Worm (Caenorhabditis elegans) whole organism, L3 larva: Measurements from ENCODE around the gene cab-1.
A peak's percentile ranks its signal among the peaks of the same experiment; 100 is the strongest.

ENCODE experiments used
- R02D3.7 ChIP-seq: fragments of 150-350 bp; optimal IDR thresholded peaks from 2 replicates; lab custom pipeline; 2014; ENCODE audit warnings: missing biosample characterization, missing genetic modification characterization
- aly-2 ChIP-seq: fragments of 150-350 bp; optimal IDR thresholded peaks from 2 replicates; lab custom pipeline; 2014; ENCODE audit warnings: missing biosample characterization, missing genetic modification characterization
- ama-1 ChIP-seq: fragments of 150-350 bp; optimal IDR thresholded peaks from 2 replicates; lab custom pipeline; 2018
- ceh-16 ChIP-seq: sonication (generic microtip); optimal IDR thresholded peaks from 2 replicates; lab custom pipeline; 2017; ENCODE audit warnings: missing biosample characterization, missing genetic modification characterization
- ceh-82 ChIP-seq: fragments of 150-350 bp; optimal IDR thresholded peaks from 2 replicates; lab custom pipeline; 2014; ENCODE audit warnings: missing biosample characterization, missing genetic modification characterization
- ceh-9 ChIP-seq: sonication (generic microtip); optimal IDR thresholded peaks from 2 replicates; lab custom pipeline; 2018; ENCODE audit warnings: missing biosample characterization, missing genetic modification characterization
- daf-12 ChIP-seq: fragments of 150-350 bp; optimal IDR thresholded peaks from 2 replicates; lab custom pipeline; 2014; ENCODE audit warnings: missing biosample characterization, missing genetic modification reagents, missing genetic modification characterization
- egl-27 ChIP-seq: sonication (generic microtip); optimal IDR thresholded peaks from 4 replicates; lab custom pipeline; 2017; ENCODE audit warnings: missing biosample characterization, missing genetic modification reagents, missing genetic modification characterization
- egl-5 ChIP-seq: fragments of 150-350 bp; optimal IDR thresholded peaks from 2 replicates; lab custom pipeline; 2017; ENCODE audit warnings: missing biosample characterization, missing genetic modification reagents, missing genetic modification characterization, inconsistent platforms
- elt-1 ChIP-seq: fragments of 150-350 bp; optimal IDR thresholded peaks from 2 replicates; lab custom pipeline; 2014; ENCODE audit warnings: missing biosample characterization, missing genetic modification characterization
- elt-2 ChIP-seq: sonication (generic microtip); optimal IDR thresholded peaks from 2 replicates; lab custom pipeline; 2016; ENCODE audit warnings: missing genetic modification reagents, mild to moderate bottlenecking, missing genetic modification characterization, missing compliant biosample characterization
- elt-3 ChIP-seq, 3 experiments: fragments of 150-350 bp in 1 of 3; sonication (generic microtip) in 2 of 3; optimal IDR thresholded peaks; 2 replicates in 2 of 3; 4 replicates in 1 of 3; lab custom pipeline; 2014 to 2017; ENCODE audit warnings: missing biosample characterization in 3 of 3, missing genetic modification characterization in 3 of 3
- fkh-10 ChIP-seq: sonication (generic microtip); optimal IDR thresholded peaks from 2 replicates; lab custom pipeline; 2017; ENCODE audit warnings: missing biosample characterization, missing genetic modification reagents, missing genetic modification characterization
- fkh-2 ChIP-seq: fragments of 150-350 bp; optimal IDR thresholded peaks from 2 replicates; lab custom pipeline; 2014; ENCODE audit warnings: missing biosample characterization, missing genetic modification reagents, missing genetic modification characterization
- hmg-11 ChIP-seq: sonication (generic microtip); optimal IDR thresholded peaks from 2 replicates; lab custom pipeline; 2016; ENCODE audit warnings: missing genetic modification characterization, missing compliant biosample characterization
- jun-1 ChIP-seq: fragments of 150-350 bp; optimal IDR thresholded peaks from 2 replicates; lab custom pipeline; 2014; ENCODE audit warnings: missing biosample characterization, missing genetic modification reagents, missing genetic modification characterization
- lin-15B ChIP-seq: fragments of 150-350 bp; optimal IDR thresholded peaks from 2 replicates; lab custom pipeline; 2014; ENCODE audit warnings: missing biosample characterization, missing genetic modification characterization
- lsy-12 ChIP-seq: sonication (generic microtip); optimal IDR thresholded peaks from 2 replicates; lab custom pipeline; 2016; ENCODE audit warnings: mild to moderate bottlenecking, missing genetic modification characterization, missing compliant biosample characterization
- mml-1 ChIP-seq: fragments of 150-350 bp; sonication (generic microtip); optimal IDR thresholded peaks from 3 replicates; lab custom pipeline; 2014; ENCODE audit warnings: missing biosample characterization, missing genetic modification characterization
- nhr-11 ChIP-seq: fragments of 150-350 bp; optimal IDR thresholded peaks from 2 replicates; lab custom pipeline; 2014; ENCODE audit warnings: missing biosample characterization, missing genetic modification characterization
- nhr-12 ChIP-seq: fragments of 150-350 bp; optimal IDR thresholded peaks from 2 replicates; lab custom pipeline; 2014; ENCODE audit warnings: missing biosample characterization, missing genetic modification characterization
- nhr-237 ChIP-seq: fragments of 150-350 bp; optimal IDR thresholded peaks from 2 replicates; lab custom pipeline; 2014; ENCODE audit warnings: missing biosample characterization, missing genetic modification characterization
- nhr-25 ChIP-seq: sonication (generic microtip); optimal IDR thresholded peaks from 2 replicates; lab custom pipeline; 2017; ENCODE audit warnings: missing biosample characterization, missing genetic modification characterization
- nhr-28 ChIP-seq: fragments of 150-350 bp; optimal IDR thresholded peaks from 2 replicates; lab custom pipeline; 2014; ENCODE audit warnings: missing biosample characterization, missing genetic modification characterization
- nhr-67 ChIP-seq: fragments of 150-350 bp; optimal IDR thresholded peaks from 2 replicates; lab custom pipeline; 2014; ENCODE audit warnings: missing biosample characterization, missing genetic modification characterization
- nhr-77 ChIP-seq: fragments of 150-350 bp; optimal IDR thresholded peaks from 2 replicates; lab custom pipeline; 2014; ENCODE audit warnings: missing biosample characterization, missing genetic modification characterization
- pha-4 ChIP-seq: fragments of 150-350 bp; optimal IDR thresholded peaks from 2 replicates; lab custom pipeline; 2014; ENCODE audit warnings: missing biosample characterization, missing genetic modification reagents, missing genetic modification characterization
- pqm-1 ChIP-seq: fragments of 150-350 bp; optimal IDR thresholded peaks from 2 replicates; lab custom pipeline; 2017; ENCODE audit warnings: missing biosample characterization, missing genetic modification characterization, inconsistent platforms
- sea-2 ChIP-seq: fragments of 150-350 bp; sonication (generic microtip); optimal IDR thresholded peaks from 4 replicates; lab custom pipeline; 2014; ENCODE audit warnings: missing biosample characterization, missing genetic modification reagents, missing genetic modification characterization
- snpc-4 ChIP-seq: fragments of 150-350 bp; optimal IDR thresholded peaks from 2 replicates; lab custom pipeline; 2014; ENCODE audit warnings: missing biosample characterization, missing genetic modification characterization
- unc-39 ChIP-seq: sonication (generic microtip); optimal IDR thresholded peaks from 4 replicates; lab custom pipeline; 2017; ENCODE audit warnings: missing biosample characterization, missing genetic modification characterization
- unc-62 ChIP-seq: fragments of 150-350 bp; sonication (generic microtip); optimal IDR thresholded peaks from 4 replicates; lab custom pipeline; 2014; ENCODE audit warnings: missing biosample characterization, missing genetic modification reagents, missing genetic modification characterization
- zag-1 ChIP-seq: fragments of 150-350 bp; optimal IDR thresholded peaks from 2 replicates; lab custom pipeline; 2014; ENCODE audit warnings: missing biosample characterization, missing genetic modification characterization
- ztf-11 ChIP-seq: fragments of 150-350 bp; optimal IDR thresholded peaks from 2 replicates; lab custom pipeline; 2014; ENCODE audit warnings: missing biosample characterization, missing genetic modification characterization
- ztf-4 ChIP-seq: fragments of 150-350 bp; optimal IDR thresholded peaks from 2 replicates; lab custom pipeline; 2014; ENCODE audit warnings: missing biosample characterization, missing genetic modification characterization

Gene cab-1

DNA sequence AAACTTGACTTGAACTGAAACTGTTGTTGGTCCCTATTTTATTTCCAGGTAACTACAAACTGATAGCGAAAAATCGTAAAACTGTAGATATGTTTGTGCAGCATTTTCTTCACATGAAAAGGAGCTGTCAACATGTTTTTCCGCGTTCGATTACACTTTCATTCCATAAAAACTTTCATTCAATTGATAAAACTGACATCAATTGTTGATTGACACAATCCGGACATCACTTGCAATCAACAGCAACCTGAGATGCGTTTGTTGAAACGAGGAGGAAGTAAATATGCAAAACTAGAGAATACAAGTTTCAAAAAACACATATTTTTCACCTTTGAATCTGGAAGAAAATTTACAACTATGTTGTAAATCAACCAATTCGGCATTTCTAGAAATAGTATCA lies 15.3 kb downstream of the cab-1 start:
- TF ChIP-seq egl-27 (tag; lab: Kevin White, UChicago) = no peak
- no peak for TF ChIP-seq zag-1 (tag; lab: Kevin White, UChicago)
- TF ChIP-seq ztf-4 (tag; lab: Kevin White, UChicago) = no peak
- no peak for TF ChIP-seq pha-4
- TF ChIP-seq sea-2 (GFP tag; lab: Kevin White, UChicago) = no peak
- no peak for TF ChIP-seq elt-3 (tag; optimal IDR thresholded peaks at IDR 0.05; lab: Kevin White, UChicago)
- TF ChIP-seq nhr-12 = no peak
- TF ChIP-seq nhr-25 (tag; lab: Kevin White, UChicago) = no peak
- no peak for TF ChIP-seq pqm-1 (tag; lab: Kevin White, UChicago)
- TF ChIP-seq ama-1 (lab: Kevin White, UChicago) = no peak
- TF ChIP-seq unc-62 (GFP tag; lab: Kevin White, UChicago) = no peak
- no peak for TF ChIP-seq unc-39 (tag; lab: Kevin White, UChicago)
- TF ChIP-seq fkh-10 (GFP tag; lab: Kevin White, UChicago) = no peak
- TF ChIP-seq lin-15B (tag; lab: Kevin White, UChicago) = no peak
- TF ChIP-seq lsy-12 (tag; lab: Kevin White, UChicago) = no peak
- no peak for TF ChIP-seq nhr-67
- TF ChIP-seq jun-1 = no peak
- TF ChIP-seq snpc-4 (tag; lab: Kevin White, UChicago) = no peak

ce11 chrX:12188280-12189071 lies 24.2 kb downstream of the cab-1 start:
- TF ChIP-seq egl-5 (tag; lab: Kevin White, UChicago) (peak; percentile 52), fkh-2 (tag; lab: Kevin White, UChicago) (no peak), R02D3.7 (tag; lab: Kevin White, UChicago) (no peak), nhr-237 (tag; lab: Kevin White, UChicago) (no peak), pqm-1 (tag; lab: Kevin White, UChicago) (peak; percentile 61), nhr-67 (no peak), ceh-16 (no peak), lsy-12 (tag; lab: Kevin White, UChicago) (no peak), elt-2 (tag; lab: Kevin White, UChicago) (peak; percentile 15), snpc-4 (tag; lab: Kevin White, UChicago) (no peak), ztf-11 (tag; lab: Kevin White, UChicago) (no peak), mml-1 (no peak), hmg-11 (tag; lab: Kevin White, UChicago) (no peak), unc-62 (GFP tag; lab: Kevin White, UChicago) (no peak), nhr-25 (tag; lab: Kevin White, UChicago) (peak; percentile 9), ceh-82 (tag; lab: Kevin White, UChicago) (no peak), ztf-4 (tag; lab: Kevin White, UChicago) (no peak), nhr-11 (tag; lab: Kevin White, UChicago) (no peak), ceh-9 (tag; lab: Kevin White, UChicago) (no peak)

DNA sequence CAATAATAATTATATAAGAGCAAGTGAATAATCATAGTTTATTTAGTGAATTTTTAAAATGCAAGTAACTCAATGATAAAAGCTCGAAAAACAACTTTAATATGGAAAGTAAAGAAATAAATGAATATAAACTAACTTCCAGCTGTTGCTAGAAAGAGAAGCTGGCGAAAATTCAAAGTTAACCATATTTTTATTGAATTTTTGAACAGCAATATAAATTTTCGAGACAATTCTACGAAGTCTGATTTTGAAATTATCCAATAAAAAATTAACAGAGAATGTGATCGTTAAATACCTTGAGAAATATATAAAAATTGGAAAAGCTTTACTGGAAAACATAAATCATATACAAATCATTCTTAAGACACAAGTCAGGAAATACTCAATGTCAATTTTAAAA lies 26.1 kb downstream of the cab-1 start:
- no peak for TF ChIP-seq daf-12 (tag; lab: Kevin White, UChicago)
- TF ChIP-seq elt-1 = no peak
- no peak for TF ChIP-seq ceh-82 (tag; lab: Kevin White, UChicago)
- no peak for TF ChIP-seq nhr-11 (tag; lab: Kevin White, UChicago)
- TF ChIP-seq sea-2 (GFP tag; lab: Kevin White, UChicago) = no peak
- no peak for TF ChIP-seq elt-2 (tag; lab: Kevin White, UChicago)
- no peak for TF ChIP-seq lsy-12 (tag; lab: Kevin White, UChicago)
- no peak for TF ChIP-seq lin-15B (tag; lab: Kevin White, UChicago)
- TF ChIP-seq nhr-77 (tag; lab: Kevin White, UChicago) = no peak
- no peak for TF ChIP-seq aly-2
- TF ChIP-seq, all 47 proteins: peak for 0

- TF ChIP-seq nhr-28 (tag; lab: Kevin White, UChicago) = no peak
- TF ChIP-seq pha-4 = peak; percentile 32
- TF ChIP-seq, all 47 proteins: peak for 1
Measured at ce11 chrX:12185847-12186559, 26.7 kb downstream of the cab-1 start.
